Worm (Caenorhabditis elegans) whole organism, mixed stage, embryonic: Measurements from ENCODE around the gene C40A11.8.

Source experiments
- elt-1 ChIP-seq: sonication (generic microtip); optimal IDR thresholded peaks from 2 replicates; lab custom pipeline; 2017; ENCODE audit warnings: missing genetic modification characterization, mild to moderate bottlenecking, missing compliant biosample characterization, antibody characterized with exemption, moderate library complexity, borderline replicate concordance; ENCODE audit not compliant: insufficient read depth
- elt-3 ChIP-seq: fragments of 150-350 bp; optimal IDR thresholded peaks from 2 replicates; lab custom pipeline; 2014; ENCODE audit warnings: missing biosample characterization, missing genetic modification characterization
- pha-4 ChIP-seq: fragments of 150-350 bp; optimal IDR thresholded peaks from 2 replicates; lab custom pipeline; 2018; ENCODE audit warnings: missing biosample characterization, missing genetic modification reagents, missing genetic modification characterization
- snpc-4 ChIP-seq: fragments of 150-350 bp; optimal IDR thresholded peaks from 2 replicates; lab custom pipeline; 2014; ENCODE audit warnings: missing biosample characterization, missing genetic modification characterization
- ztf-11 ChIP-seq: fragments of 150-350 bp; optimal IDR thresholded peaks from 2 replicates; lab custom pipeline; 2014; ENCODE audit warnings: missing biosample characterization, missing genetic modification characterization

ce11 chrII:2197555-2198288, 47.0 kb upstream of the C40A11.8 start, which contains the start of gene C33C12.1:
- TF ChIP-seq snpc-4 (tag; lab: Kevin White, UChicago) = no peak
- TF ChIP-seq ztf-11 (tag; lab: Kevin White, UChicago) = no peak
- TF ChIP-seq elt-1 (tag; lab: Kevin White, UChicago) = no peak
- TF ChIP-seq pha-4 = no peak
- no peak for TF ChIP-seq elt-3 (tag; lab: Kevin White, UChicago)
